Fruit fly (Drosophila melanogaster) whole organism, prepupa: ENCODE data around the gene P5CDh1.

Source experiments
- Blimp-1 ChIP-seq: fragments of 200-800 bp; sonication (Bioruptor generic); optimal IDR thresholded peaks from 3 replicates; lab custom pipeline; 2017; ENCODE audit warnings: missing biosample characterization, missing genetic modification characterization, mild to moderate bottlenecking, moderate library complexity, missing genetic modification reagents
- CG16779 ChIP-seq: fragments of 200-800 bp; sonication (Bioruptor generic); optimal IDR thresholded peaks from 3 replicates; lab custom pipeline; 2017; ENCODE audit warnings: missing biosample characterization, mild to moderate bottlenecking, missing genetic modification characterization
- CG6276 ChIP-seq: fragments of 200-800 bp; sonication (Bioruptor generic); optimal IDR thresholded peaks from 2 replicates; lab custom pipeline; 2017; ENCODE audit warnings: missing biosample characterization, mild to moderate bottlenecking, missing genetic modification characterization
- Met ChIP-seq: fragments of 200-800 bp; sonication (Bioruptor generic); optimal IDR thresholded peaks from 3 replicates; lab custom pipeline; 2016; ENCODE audit warnings: missing biosample characterization, missing genetic modification characterization
- cyc ChIP-seq: fragments of 200-800 bp; sonication (Bioruptor generic); optimal IDR thresholded peaks from 3 replicates; lab custom pipeline; 2016; ENCODE audit warnings: missing biosample characterization, missing genetic modification characterization

dm6 chr3L:21844488-21844887 is 3.3 kb upstream of the P5CDh1 start, which contains the start of gene mub:
- no peak for TF ChIP-seq cyc (GFP tag; lab: Kevin White, UChicago)
- no peak for TF ChIP-seq CG16779 (tag; lab: Kevin White, UChicago)
- no peak for TF ChIP-seq Blimp-1 (GFP tag; lab: Kevin White, UChicago)
- TF ChIP-seq Met (GFP tag; lab: Kevin White, UChicago): no peak
- TF ChIP-seq CG6276 (GFP tag; lab: Kevin White, UChicago): no peak
